Fruit fly (Drosophila melanogaster): ENCODE measurements around the gene CG42832.

DNA sequence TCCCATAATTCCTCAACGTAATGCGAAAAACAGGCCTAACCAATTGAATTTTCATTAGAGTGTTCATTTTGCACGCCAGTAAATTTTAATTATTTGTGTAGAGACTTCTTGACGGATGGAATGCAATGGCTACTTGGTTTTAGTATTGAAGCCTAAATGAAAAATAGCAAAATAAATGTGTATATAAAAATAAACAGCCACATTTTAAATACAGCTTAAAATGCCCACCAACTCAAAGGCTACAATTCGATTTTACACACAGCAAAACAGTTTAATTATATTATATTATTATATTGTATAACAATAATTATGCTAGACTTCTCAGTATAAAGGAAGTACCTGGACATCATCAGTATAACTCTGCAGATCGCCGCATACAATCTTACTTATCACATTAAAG is 14.3 kb downstream of the CG42832 start, which contains the start of gene Akr1B:
- no peak for TF ChIP-seq pan (optimal IDR thresholded peaks at IDR 0.05)
- no peak for TF ChIP-seq Dll (optimal IDR thresholded peaks at IDR 0.05)
- no peak for TF ChIP-seq EcR (GFP tag; optimal IDR thresholded peaks at IDR 0.05)
